Worm (Caenorhabditis elegans): ENCODE data around the gene xrn-1.

- TF ChIP-seq lin-13 (GFP tag; optimal IDR thresholded peaks at IDR 0.05) (no peak), lin-11 (tag; optimal IDR thresholded peaks at IDR 0.05) (no peak), unc-39 (tag; optimal IDR thresholded peaks at IDR 0.05) (no peak), mdl-1 (tag; optimal IDR thresholded peaks at IDR 0.05) (no peak), nhr-237 (tag; optimal IDR thresholded peaks at IDR 0.05) (no peak), ztf-1 (GFP tag; conservative IDR thresholded peaks at IDR 0.05) (no peak), blmp-1 (tag; optimal IDR thresholded peaks at IDR 0.05; ENCODE audit: insufficient read depth) (no peak), ama-1 (optimal IDR thresholded peaks at IDR 0.05) (no peak)
Measured at ce11 chrII:14104470-14104869, 35.8 kb downstream of the xrn-1 start, which contains the start of gene gur-4.
